Worm (Caenorhabditis elegans): ENCODE results near the gene Y66C5A.1.

The Y66C5A.1 gene

ce11 chrX:14478743-14479428 lies 23.6 kb upstream of the Y66C5A.1 start, which contains the start of gene M163.11:
Gene M163.11 (plus strand): TSS chrX:14479378.
- TF ChIP-seq egl-27 (tag; optimal IDR thresholded peaks at IDR 0.05), result no peak
- TF ChIP-seq lsy-2 (tag; optimal IDR thresholded peaks at IDR 0.05), result peak in 1 of 2 experiments; percentile 11
- peak; percentile 1 for TF ChIP-seq nhr-129 (tag; optimal IDR thresholded peaks at IDR 0.05)
- TF ChIP-seq mdl-1 (tag; optimal IDR thresholded peaks at IDR 0.05), result no peak
- peak; percentile 35 for TF ChIP-seq gmeb-1 (tag; optimal IDR thresholded peaks at IDR 0.05)
- TF ChIP-seq lin-13 (GFP tag; optimal IDR thresholded peaks at IDR 0.05), result no peak
- peak; percentile 57 for TF ChIP-seq sma-3 (GFP tag; optimal IDR thresholded peaks at IDR 0.05)
- TF ChIP-seq crh-2 (tag; optimal IDR thresholded peaks at IDR 0.05), result peak; percentile 40
- peak; percentile 4 for TF ChIP-seq sma-9 (GFP tag; optimal IDR thresholded peaks at IDR 0.05)
- no peak for TF ChIP-seq sma-9 (tag; optimal IDR thresholded peaks at IDR 0.05)
- TF ChIP-seq fos-1 (tag; optimal IDR thresholded peaks at IDR 0.05), result peak; percentile 12
- TF ChIP-seq F13H6.1 (tag; optimal IDR thresholded peaks at IDR 0.05), result peak; percentile 1
- TF ChIP-seq nhr-21 (tag; optimal IDR thresholded peaks at IDR 0.05), result peak; percentile 27

ce11 chrX:14478193-14478592 lies 22.9 kb upstream of the Y66C5A.1 start:
- TF ChIP-seq unc-39 (tag; optimal IDR thresholded peaks at IDR 0.05) (no peak), sem-4 (tag; optimal IDR thresholded peaks at IDR 0.05) (no peak), nhr-25 (tag; optimal IDR thresholded peaks at IDR 0.05) (no peak), unc-55 (GFP tag; optimal IDR thresholded peaks at IDR 0.05) (peak; percentile 88), lin-39 (tag; optimal IDR thresholded peaks at IDR 0.05) (no peak), aly-2 (tag; optimal IDR thresholded peaks at IDR 0.05) (no peak), nhr-21 (tag; optimal IDR thresholded peaks at IDR 0.05) (peak; percentile 20), ztf-4 (tag; optimal IDR thresholded peaks at IDR 0.05) (no peak), gmeb-1 (tag; optimal IDR thresholded peaks at IDR 0.05) (no peak), sma-9 (GFP tag; optimal IDR thresholded peaks at IDR 0.05) (peak; percentile 65), sma-9 (tag; optimal IDR thresholded peaks at IDR 0.05) (no peak), nhr-237 (tag; optimal IDR thresholded peaks at IDR 0.05) (no peak), nhr-12 (tag; optimal IDR thresholded peaks at IDR 0.05) (no peak), C34F6.9 (tag; optimal IDR thresholded peaks at IDR 0.05) (peak; percentile 49), lin-11 (tag; optimal IDR thresholded peaks at IDR 0.05) (no peak), peb-1 (tag; optimal IDR thresholded peaks at IDR 0.05) (no peak), ceh-16 (tag; optimal IDR thresholded peaks at IDR 0.05) (no peak), skn-1 (tag; optimal IDR thresholded peaks at IDR 0.05) (no peak), nhr-10 (tag; optimal IDR thresholded peaks at IDR 0.05) (no peak), F13H6.1 (tag; optimal IDR thresholded peaks at IDR 0.05) (no peak), ztf-1 (GFP tag; conservative IDR thresholded peaks at IDR 0.05) (no peak), mab-5 (tag; optimal IDR thresholded peaks at IDR 0.05) (no peak), lin-13 (GFP tag; optimal IDR thresholded peaks at IDR 0.05) (peak; percentile 4), elt-1 (tag; optimal IDR thresholded peaks at IDR 0.05) (no peak), dmd-4 (tag; optimal IDR thresholded peaks at IDR 0.05) (no peak), fos-1 (tag; optimal IDR thresholded peaks at IDR 0.05) (no peak), unc-62 (GFP tag; optimal IDR thresholded peaks at IDR 0.05) (no peak), alr-1 (tag; optimal IDR thresholded peaks at IDR 0.05) (no peak), mbf-1 (tag; optimal IDR thresholded peaks at IDR 0.05) (no peak), mdl-1 (tag; optimal IDR thresholded peaks at IDR 0.05) (no peak), blmp-1 (tag; optimal IDR thresholded peaks at IDR 0.05; ENCODE audit: insufficient read depth) (no peak), egl-27 (tag; optimal IDR thresholded peaks at IDR 0.05) (no peak), crh-2 (tag; optimal IDR thresholded peaks at IDR 0.05) (no peak), nhr-11 (tag; optimal IDR thresholded peaks at IDR 0.05) (no peak), snpc-4 (tag; optimal IDR thresholded peaks at IDR 0.05) (peak; percentile 98), nhr-23 (tag; optimal IDR thresholded peaks at IDR 0.05) (no peak), nhr-6 (tag; optimal IDR thresholded peaks at IDR 0.05) (peak; percentile 55), nhr-129 (tag; optimal IDR thresholded peaks at IDR 0.05) (no peak), elt-3 (tag; optimal IDR thresholded peaks at IDR 0.05) (no peak), sma-3 (GFP tag; optimal IDR thresholded peaks at IDR 0.05) (no peak), R02D3.7 (tag; optimal IDR thresholded peaks at IDR 0.05) (no peak), ama-1 (optimal IDR thresholded peaks at IDR 0.05) (no peak), ZK546.5 (tag; optimal IDR thresholded peaks at IDR 0.05) (no peak), ceh-82 (tag; optimal IDR thresholded peaks at IDR 0.05) (no peak), nhr-77 (tag; optimal IDR thresholded peaks at IDR 0.05) (no peak), ztf-11 (tag; optimal IDR thresholded peaks at IDR 0.05) (no peak), lsy-2 (tag; optimal IDR thresholded peaks at IDR 0.05) (peak; percentile 28 to 54), Y55F3AM.14 (GFP tag; optimal IDR thresholded peaks at IDR 0.05) (no peak), zag-1 (tag; optimal IDR thresholded peaks at IDR 0.05) (no peak)
